Fruit fly (Drosophila melanogaster) whole organism, pupa: Measurements from ENCODE around the gene Fdh.

ENCODE experiments used
- CG14655 ChIP-seq: fragments of 200-800 bp; sonication (Bioruptor generic); optimal IDR thresholded peaks from 3 replicates; lab custom pipeline; 2017; ENCODE audit warnings: mild to moderate bottlenecking, missing biosample characterization, missing genetic modification reagents, missing genetic modification characterization
- CG15710 ChIP-seq: fragments of 200-800 bp; sonication (Bioruptor generic); optimal IDR thresholded peaks from 2 replicates; lab custom pipeline; 2018; ENCODE audit warnings: missing biosample characterization, mild to moderate bottlenecking, missing genetic modification characterization, moderate library complexity
- CG32121 ChIP-seq: fragments of 200-800 bp; sonication (Bioruptor generic); IDR thresholded peaks from 2 replicates; pipeline ENCODE4 v1.3.6; 2022; ENCODE audit warnings: missing biosample characterization, missing genetic modification characterization
- CG4496 ChIP-seq: fragments of 200-800 bp; sonication (Bioruptor generic); IDR thresholded peaks from 3 replicates; pipeline ENCODE4 v1.3.6; 2022; ENCODE audit warnings: missing biosample characterization, missing genetic modification characterization
- CG8159 ChIP-seq: fragments of 200-800 bp; sonication (Bioruptor generic); optimal IDR thresholded peaks from 3 replicates; lab custom pipeline; 2018; ENCODE audit warnings: missing biosample characterization, mild to moderate bottlenecking, missing genetic modification characterization, moderate library complexity
- CG9948 ChIP-seq: fragments of 200-800 bp; sonication (Bioruptor generic); optimal IDR thresholded peaks from 2 replicates; lab custom pipeline; 2018; ENCODE audit warnings: missing biosample characterization, mild to moderate bottlenecking, missing genetic modification characterization, moderate library complexity
- EcR ChIP-seq: fragments of 200-800 bp; sonication (Bioruptor generic); optimal IDR thresholded peaks from 3 replicates; lab custom pipeline; 2019; ENCODE audit warnings: missing biosample characterization, missing genetic modification characterization, mild to moderate bottlenecking, moderate library complexity, missing genetic modification reagents
- rn ChIP-seq: fragments of 200-800 bp; sonication (Bioruptor generic); IDR thresholded peaks from 2 replicates; pipeline ENCODE4 v1.3.6; 2022; ENCODE audit warnings: missing biosample characterization, missing genetic modification characterization

DNA sequence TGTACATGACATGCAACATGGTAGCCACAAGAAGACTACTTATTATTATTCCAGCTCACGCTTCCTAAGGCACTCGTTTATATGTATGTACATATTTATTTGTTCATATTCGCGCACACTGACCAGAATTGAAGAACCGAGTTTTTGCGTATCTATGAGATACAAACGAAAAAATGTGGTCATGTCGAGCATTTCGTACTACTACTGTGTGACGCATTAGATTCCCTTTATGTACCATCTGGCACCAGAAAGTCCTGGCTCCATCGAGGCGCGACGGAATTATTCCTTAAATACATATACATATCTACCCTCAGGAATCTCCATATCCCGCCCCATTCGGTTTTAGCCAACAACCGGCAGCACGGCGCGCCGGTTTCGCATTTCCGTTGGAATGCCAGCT is 21.5 kb downstream of the Fdh start:
- no peak for TF ChIP-seq EcR (GFP tag; lab: Kevin White, UChicago)
- TF ChIP-seq CG9948 = no peak
- TF ChIP-seq CG32121 (GFP tag; lab: Robert Waterston, UW) = no peak
- no peak for TF ChIP-seq rn (GFP tag; lab: Robert Waterston, UW)
- no peak for TF ChIP-seq CG4496 (GFP tag; lab: Robert Waterston, UW)
- no peak for TF ChIP-seq CG8159 (tag; lab: Kevin White, UChicago)
- TF ChIP-seq CG15710 (tag; lab: Kevin White, UChicago) = no peak
- TF ChIP-seq CG14655 (GFP tag; lab: Kevin White, UChicago) = no peak
